Worm (Caenorhabditis elegans) whole organism, early embryonic: Measurements from ENCODE around the gene srxa-6.

Experiments
- B0310.2 ChIP-seq: sonication (generic microtip); optimal IDR thresholded peaks from 2 replicates; lab custom pipeline; 2016; ENCODE audit warnings: mild to moderate bottlenecking, missing genetic modification characterization, missing compliant biosample characterization
- F13C5.2 ChIP-seq: sonication (generic microtip); optimal IDR thresholded peaks from 2 replicates; lab custom pipeline; 2017; ENCODE audit warnings: mild to moderate bottlenecking, missing genetic modification characterization, inconsistent platforms, missing compliant biosample characterization
- aly-1 ChIP-seq: sonication (generic microtip); optimal IDR thresholded peaks from 2 replicates; lab custom pipeline; 2016; ENCODE audit warnings: missing genetic modification characterization, missing compliant biosample characterization
- ama-1 ChIP-seq: fragments of 150-350 bp; optimal IDR thresholded peaks from 2 replicates; lab custom pipeline; 2014
- ceh-13 ChIP-seq: fragments of 200-800 bp; sonication (Bioruptor generic); optimal IDR thresholded peaks from 2 replicates; lab custom pipeline; 2018; ENCODE audit warnings: mild to moderate bottlenecking, missing genetic modification characterization, missing compliant biosample characterization
- ceh-36 ChIP-seq: sonication (generic microtip); optimal IDR thresholded peaks from 2 replicates; lab custom pipeline; 2016; ENCODE audit warnings: missing genetic modification characterization, inconsistent platforms, missing compliant biosample characterization
- ets-7 ChIP-seq: sonication (generic microtip); optimal IDR thresholded peaks from 2 replicates; lab custom pipeline; 2016; ENCODE audit warnings: missing genotype, missing genetic modification characterization, missing compliant biosample characterization
- flt-1 ChIP-seq: fragments of 200-800 bp; sonication (Bioruptor generic); IDR thresholded peaks from 2 replicates; pipeline ENCODE4 v1.3.6; 2022; ENCODE audit warnings: missing genetic modification characterization, missing compliant biosample characterization
- hmbx-1 ChIP-seq: sonication (generic microtip); optimal IDR thresholded peaks from 2 replicates; lab custom pipeline; 2016; ENCODE audit warnings: mild to moderate bottlenecking, missing genetic modification characterization, missing compliant biosample characterization
- hmg-4 ChIP-seq: fragments of 200-800 bp; sonication (Bioruptor generic); optimal IDR thresholded peaks from 2 replicates; lab custom pipeline; 2018; ENCODE audit warnings: mild to moderate bottlenecking, missing genetic modification characterization, missing compliant biosample characterization
- hnd-1 ChIP-seq: sonication (generic microtip); optimal IDR thresholded peaks from 2 replicates; lab custom pipeline; 2016; ENCODE audit warnings: missing genetic modification characterization, missing compliant biosample characterization
- pes-1 ChIP-seq: fragments of 200-800 bp; sonication (Bioruptor generic); IDR thresholded peaks from 2 replicates; pipeline ENCODE4 v1.3.6; 2022; ENCODE audit warnings: missing genetic modification reagents, missing genetic modification characterization, missing compliant biosample characterization
- scrt-1 ChIP-seq: fragments of 200-800 bp; sonication (Bioruptor generic); IDR thresholded peaks from 2 replicates; pipeline ENCODE4 v1.3.6; 2022; ENCODE audit warnings: missing genetic modification characterization, missing compliant biosample characterization
- sea-1 ChIP-seq: fragments of 200-800 bp; sonication (Bioruptor generic); conservative IDR thresholded peaks from 2 replicates; pipeline ENCODE4 v1.3.6; 2022; ENCODE audit warnings: missing genetic modification characterization, missing compliant biosample characterization
- tbx-11 ChIP-seq: fragments of 200-800 bp; sonication (Bioruptor generic); IDR thresholded peaks from 2 replicates; pipeline ENCODE4 v1.3.6; 2022; ENCODE audit warnings: missing genetic modification characterization, missing compliant biosample characterization
- tbx-37 ChIP-seq: fragments of 200-800 bp; sonication (Bioruptor generic); conservative IDR thresholded peaks from 2 replicates; pipeline ENCODE4 v1.3.6; 2022; ENCODE audit warnings: missing genetic modification reagents, missing genetic modification characterization, missing compliant biosample characterization
- tra-4 ChIP-seq: sonication (generic microtip); optimal IDR thresholded peaks from 2 replicates; lab custom pipeline; 2017; ENCODE audit warnings: missing genetic modification characterization, missing compliant biosample characterization

srxa-6 gene

ce11 chrV:20734658-20735057, at the start of gene srxa-6:
Gene srxa-6, plus strand, starts transcription at chrV:20734958.
- TF ChIP-seq hnd-1 (tag; lab: Kevin White, UChicago) (no peak), sea-1 (GFP tag; lab: Robert Waterston, UW) (no peak), aly-1 (tag; lab: Kevin White, UChicago) (no peak), hmbx-1 (tag; lab: Kevin White, UChicago) (no peak), ets-7 (tag; lab: Kevin White, UChicago) (no peak), ceh-13 (GFP tag; lab: Kevin White, UChicago) (no peak), B0310.2 (tag; lab: Kevin White, UChicago) (no peak), scrt-1 (GFP tag; lab: Robert Waterston, UW) (no peak), tra-4 (tag; lab: Kevin White, UChicago) (no peak), F13C5.2 (tag; lab: Kevin White, UChicago) (no peak), ceh-36 (tag; lab: Kevin White, UChicago) (no peak), hmg-4 (GFP tag; lab: Kevin White, UChicago) (no peak), flt-1 (no peak), tbx-37 (GFP tag; lab: Robert Waterston, UW) (no peak), tbx-11 (GFP tag; lab: Robert Waterston, UW) (no peak), ama-1 (lab: Kevin White, UChicago) (no peak), pes-1 (GFP tag; lab: Robert Waterston, UW) (no peak)

- no peak for TF ChIP-seq tbx-11 (GFP tag; lab: Robert Waterston, UW)
- TF ChIP-seq ama-1 (lab: Kevin White, UChicago): no peak
- no peak for TF ChIP-seq ceh-13 (GFP tag; lab: Kevin White, UChicago)
- TF ChIP-seq tbx-37 (GFP tag; lab: Robert Waterston, UW): no peak
- no peak for TF ChIP-seq hmbx-1 (tag; lab: Kevin White, UChicago)
- TF ChIP-seq hmg-4 (GFP tag; lab: Kevin White, UChicago): no peak
- TF ChIP-seq sea-1 (GFP tag; lab: Robert Waterston, UW): no peak
- TF ChIP-seq ceh-36 (tag; lab: Kevin White, UChicago): no peak
- TF ChIP-seq pes-1 (GFP tag; lab: Robert Waterston, UW): no peak
- no peak for TF ChIP-seq B0310.2 (tag; lab: Kevin White, UChicago)
- no peak for TF ChIP-seq flt-1
- TF ChIP-seq hnd-1 (tag; lab: Kevin White, UChicago): no peak
- TF ChIP-seq aly-1 (tag; lab: Kevin White, UChicago): no peak
- no peak for TF ChIP-seq ets-7 (tag; lab: Kevin White, UChicago)
- no peak for TF ChIP-seq F13C5.2 (tag; lab: Kevin White, UChicago)
- no peak for TF ChIP-seq scrt-1 (GFP tag; lab: Robert Waterston, UW)
These were observed 49.4 kb upstream of the srxa-6 start, which contains the start of gene klf-2 for ce11 chrV:20685383-20685782. Gene klf-2, plus strand, starts transcription at chrV:20685683.

ce11 chrV:20689481-20690039, 45.2 kb upstream of the srxa-6 start, which contains the start of gene F53F8.3:
Gene F53F8.3, minus strand, starts transcription at chrV:20689531.
- TF ChIP-seq tbx-11 (GFP tag; lab: Robert Waterston, UW): no peak
- no peak for TF ChIP-seq ama-1 (lab: Kevin White, UChicago)
- no peak for TF ChIP-seq B0310.2 (tag; lab: Kevin White, UChicago)
- TF ChIP-seq scrt-1 (GFP tag; lab: Robert Waterston, UW): no peak
- no peak for TF ChIP-seq flt-1
- no peak for TF ChIP-seq pes-1 (GFP tag; lab: Robert Waterston, UW)
- TF ChIP-seq hmbx-1 (tag; lab: Kevin White, UChicago): no peak
- no peak for TF ChIP-seq aly-1 (tag; lab: Kevin White, UChicago)
- TF ChIP-seq F13C5.2 (tag; lab: Kevin White, UChicago): no peak
- no peak for TF ChIP-seq ceh-13 (GFP tag; lab: Kevin White, UChicago)
- no peak for TF ChIP-seq ceh-36 (tag; lab: Kevin White, UChicago)
- TF ChIP-seq hmg-4 (GFP tag; lab: Kevin White, UChicago): no peak
- no peak for TF ChIP-seq hnd-1 (tag; lab: Kevin White, UChicago)
- no peak for TF ChIP-seq tbx-37 (GFP tag; lab: Robert Waterston, UW)
- TF ChIP-seq tra-4 (tag; lab: Kevin White, UChicago): no peak
- TF ChIP-seq sea-1 (GFP tag; lab: Robert Waterston, UW): no peak
- no peak for TF ChIP-seq ets-7 (tag; lab: Kevin White, UChicago)

ce11 chrV:20691585-20691984, 43.2 kb upstream of the srxa-6 start, which contains the start of gene F53F8.4:
Gene F53F8.4, minus strand, starts transcription at chrV:20691685.
- TF ChIP-seq ceh-36 (tag; lab: Kevin White, UChicago): no peak
- no peak for TF ChIP-seq scrt-1 (GFP tag; lab: Robert Waterston, UW)
- TF ChIP-seq hmg-4 (GFP tag; lab: Kevin White, UChicago): no peak
- TF ChIP-seq hmbx-1 (tag; lab: Kevin White, UChicago): no peak
- TF ChIP-seq ama-1 (lab: Kevin White, UChicago): no peak
- TF ChIP-seq F13C5.2 (tag; lab: Kevin White, UChicago): no peak
- no peak for TF ChIP-seq ets-7 (tag; lab: Kevin White, UChicago)
- TF ChIP-seq B0310.2 (tag; lab: Kevin White, UChicago): no peak
- TF ChIP-seq pes-1 (GFP tag; lab: Robert Waterston, UW): no peak
- no peak for TF ChIP-seq aly-1 (tag; lab: Kevin White, UChicago)
- no peak for TF ChIP-seq tbx-11 (GFP tag; lab: Robert Waterston, UW)
- TF ChIP-seq ceh-13 (GFP tag; lab: Kevin White, UChicago): no peak
- TF ChIP-seq flt-1: no peak
- no peak for TF ChIP-seq sea-1 (GFP tag; lab: Robert Waterston, UW)
- TF ChIP-seq tra-4 (tag; lab: Kevin White, UChicago): no peak
- TF ChIP-seq tbx-37 (GFP tag; lab: Robert Waterston, UW): no peak

- no peak for TF ChIP-seq F13C5.2 (tag; lab: Kevin White, UChicago)
- TF ChIP-seq ceh-36 (tag; lab: Kevin White, UChicago): no peak
- TF ChIP-seq tra-4 (tag; lab: Kevin White, UChicago): no peak
- no peak for TF ChIP-seq hmg-4 (GFP tag; lab: Kevin White, UChicago)
- TF ChIP-seq ceh-13 (GFP tag; lab: Kevin White, UChicago): no peak
- TF ChIP-seq pes-1 (GFP tag; lab: Robert Waterston, UW): no peak
- no peak for TF ChIP-seq hnd-1 (tag; lab: Kevin White, UChicago)
- no peak for TF ChIP-seq B0310.2 (tag; lab: Kevin White, UChicago)
- TF ChIP-seq aly-1 (tag; lab: Kevin White, UChicago): no peak
- no peak for TF ChIP-seq flt-1
- TF ChIP-seq hmbx-1 (tag; lab: Kevin White, UChicago): no peak
- no peak for TF ChIP-seq ets-7 (tag; lab: Kevin White, UChicago)
- no peak for TF ChIP-seq ama-1 (lab: Kevin White, UChicago)
- TF ChIP-seq tbx-37 (GFP tag; lab: Robert Waterston, UW): no peak
- TF ChIP-seq tbx-11 (GFP tag; lab: Robert Waterston, UW): no peak
- no peak for TF ChIP-seq sea-1 (GFP tag; lab: Robert Waterston, UW)
- TF ChIP-seq scrt-1 (GFP tag; lab: Robert Waterston, UW): no peak
These were observed 41.9 kb upstream of the srxa-6 start for ce11 chrV:20692903-20693302.
